Fruit fly (Drosophila melanogaster) whole organism: ENCODE results near the gene Eig71Ek.

ENCODE experiments used
- CG8478 ChIP-seq: fragments of >200 bp; optimal IDR thresholded peaks from 2 replicates; lab custom pipeline; 2018; ENCODE audit warnings: inconsistent platforms
- psq ChIP-seq: fragments of >200 bp; optimal IDR thresholded peaks from 2 replicates; lab custom pipeline; 2017
- usp ChIP-seq: fragments of >200 bp; optimal IDR thresholded peaks from 2 replicates; lab custom pipeline; 2017; ENCODE audit warnings: missing biosample characterization, missing genetic modification characterization, mixed read lengths

dm6 chr3L:15672800-15673199 is 11.8 kb downstream of the Eig71Ek start:
- no peak for TF ChIP-seq CG8478
- TF ChIP-seq usp (GFP tag; lab: Kevin White, UChicago) = no peak
- no peak for TF ChIP-seq psq (lab: Kevin White, UChicago)
